Fruit fly (Drosophila melanogaster) whole organism, pupa: ENCODE measurements around the gene JTBR.

Source experiments
- CG32121 ChIP-seq: fragments of 200-800 bp; sonication (Bioruptor generic); IDR thresholded peaks from 2 replicates; pipeline ENCODE4 v1.3.6; 2022; ENCODE audit warnings: missing biosample characterization, missing genetic modification characterization
- CG8159 ChIP-seq: fragments of 200-800 bp; sonication (Bioruptor generic); optimal IDR thresholded peaks from 3 replicates; lab custom pipeline; 2018; ENCODE audit warnings: missing biosample characterization, mild to moderate bottlenecking, missing genetic modification characterization, moderate library complexity
- CG8301 ChIP-seq: fragments of 200-800 bp; sonication (Bioruptor generic); optimal IDR thresholded peaks from 2 replicates; lab custom pipeline; 2018; ENCODE audit warnings: missing biosample characterization, mild to moderate bottlenecking, missing genetic modification characterization
- CG9948 ChIP-seq: fragments of 200-800 bp; sonication (Bioruptor generic); optimal IDR thresholded peaks from 2 replicates; lab custom pipeline; 2018; ENCODE audit warnings: missing biosample characterization, mild to moderate bottlenecking, missing genetic modification characterization, moderate library complexity
- Ets98B ChIP-seq: fragments of 200-800 bp; sonication (Bioruptor generic); IDR thresholded peaks from 2 replicates; pipeline ENCODE4 v1.3.6; 2022; ENCODE audit warnings: missing biosample characterization, missing genetic modification characterization

DNA sequence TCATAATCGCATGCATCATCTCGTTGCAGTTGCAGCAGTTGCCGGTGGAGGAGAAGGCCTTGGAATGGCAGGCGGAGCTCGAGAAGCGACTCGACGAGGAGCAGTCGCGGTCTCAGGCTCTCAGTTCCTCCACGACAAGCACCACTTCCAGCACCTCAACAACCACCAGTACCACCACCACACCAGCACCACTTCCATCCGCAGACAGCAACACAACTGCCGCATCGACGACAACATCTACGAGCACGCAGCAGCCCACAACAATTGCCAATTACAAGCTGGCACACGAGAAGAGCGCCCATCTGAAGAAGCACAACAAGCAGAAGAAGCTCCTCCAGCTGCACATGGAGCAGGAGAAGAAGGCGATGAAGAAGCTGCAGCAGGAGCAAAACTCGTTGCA lies 19.7 kb upstream of the JTBR start:
- TF ChIP-seq CG32121 (GFP tag; lab: Robert Waterston, UW) (no peak), CG8301 (tag; lab: Kevin White, UChicago) (no peak), CG8159 (tag; lab: Kevin White, UChicago) (no peak), Ets98B (GFP tag; lab: Robert Waterston, UW) (no peak), CG9948 (tag; lab: Kevin White, UChicago) (no peak)
